Worm (Caenorhabditis elegans): Measurements from ENCODE around the gene F25G6.8.

ce11 chrV:8533916-8534315 lies 31.1 kb downstream of the F25G6.8 start:
- TF ChIP-seq tab-1 (GFP tag; IDR thresholded peaks at IDR 0.05) (no peak), flt-1 (GFP tag; IDR thresholded peaks at IDR 0.05) (no peak), ztf-23 (GFP tag; IDR thresholded peaks at IDR 0.05) (no peak), ztf-29 (GFP tag; IDR thresholded peaks at IDR 0.05) (no peak), T22C8.4 (GFP tag; IDR thresholded peaks at IDR 0.05) (no peak), ref-1 (GFP tag; conservative IDR thresholded peaks at IDR 0.05) (no peak), med-1 (GFP tag; optimal IDR thresholded peaks at IDR 0.05; ENCODE audit: insufficient read depth) (no peak), cog-1 (tag; optimal IDR thresholded peaks at IDR 0.05) (no peak)
